Worm (Caenorhabditis elegans): ENCODE data around the gene idpc-1.

The idpc-1 gene

ce11 chrIII:11466420-11467188 is 39.6 kb downstream of the idpc-1 start:
- TF ChIP-seq blmp-1 (tag; optimal IDR thresholded peaks at IDR 0.05) (no peak), zip-8 (tag; optimal IDR thresholded peaks at IDR 0.05) (no peak), hlh-1 (tag; optimal IDR thresholded peaks at IDR 0.05) (peak; percentile 20), ceh-83 (GFP tag; optimal IDR thresholded peaks at IDR 0.05) (peak; percentile 54), sptf-1 (tag; optimal IDR thresholded peaks at IDR 0.05) (peak; percentile 52), unc-120 (tag; optimal IDR thresholded peaks at IDR 0.05; ENCODE audit: poor library complexity, severe bottlenecking) (peak; percentile 61)

DNA sequence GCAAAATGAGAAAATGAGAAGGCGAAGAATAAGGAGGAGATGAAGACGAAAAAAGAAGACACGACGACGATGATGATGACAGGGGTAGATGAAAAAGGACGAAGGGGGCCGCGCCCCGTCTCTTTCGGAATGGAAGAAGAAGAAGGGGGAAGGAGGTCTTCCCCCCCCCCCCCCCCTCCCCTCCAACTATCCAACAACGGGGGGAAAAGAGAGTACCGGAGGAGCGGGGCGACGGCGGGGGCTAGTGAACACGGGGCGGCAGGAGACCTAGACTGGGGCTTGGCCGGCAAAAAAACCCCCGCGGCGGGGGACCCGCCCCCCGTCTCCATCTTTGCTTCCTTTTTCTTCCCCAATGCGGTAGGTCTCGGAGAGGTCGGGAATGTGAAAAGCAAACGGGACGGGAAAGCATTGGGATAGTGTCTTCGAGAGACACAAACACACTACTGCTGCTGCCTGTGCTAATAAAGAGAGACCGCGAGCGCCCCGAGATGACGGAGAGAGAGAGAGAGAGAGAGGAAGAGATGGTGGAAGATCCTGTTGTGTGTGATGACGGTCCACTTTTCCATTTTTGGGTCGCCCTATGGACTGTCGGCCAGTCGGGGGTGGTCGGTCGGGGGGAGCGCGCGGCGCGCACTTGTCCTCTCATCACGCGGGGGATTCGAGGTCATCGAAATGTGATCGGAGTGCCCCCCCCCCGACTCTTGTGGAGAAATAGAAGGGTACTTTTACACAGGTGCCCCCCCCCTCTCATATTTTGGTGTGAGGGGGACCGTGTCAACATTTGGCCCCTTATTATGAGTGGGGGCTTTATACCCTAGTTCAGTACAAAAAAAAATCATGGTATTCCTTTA is 40.9 kb downstream of the idpc-1 start:
- no peak for TF ChIP-seq lsy-2 (tag; optimal IDR thresholded peaks at IDR 0.05)
- no peak for TF ChIP-seq hlh-1 (tag; optimal IDR thresholded peaks at IDR 0.05)
- TF ChIP-seq drap-1 (GFP tag; optimal IDR thresholded peaks at IDR 0.05), result no peak
- no peak for TF ChIP-seq unc-39 (tag; optimal IDR thresholded peaks at IDR 0.05)
- no peak for TF ChIP-seq lin-32 (GFP tag; optimal IDR thresholded peaks at IDR 0.05)
- TF ChIP-seq M03D4.4 (tag; optimal IDR thresholded peaks at IDR 0.05), result no peak
- peak; percentile 96 for TF ChIP-seq ham-2 (GFP tag; optimal IDR thresholded peaks at IDR 0.05)
- no peak for TF ChIP-seq mls-2 (tag; optimal IDR thresholded peaks at IDR 0.05)
- TF ChIP-seq sptf-1 (tag; optimal IDR thresholded peaks at IDR 0.05), result no peak
- TF ChIP-seq elt-1 (tag; optimal IDR thresholded peaks at IDR 0.05; ENCODE audit: borderline replicate concordance, insufficient read depth), result no peak
- TF ChIP-seq sem-2 (GFP tag; optimal IDR thresholded peaks at IDR 0.05), result no peak
- TF ChIP-seq unc-120 (tag; optimal IDR thresholded peaks at IDR 0.05; ENCODE audit: poor library complexity, severe bottlenecking), result peak; percentile 13
- TF ChIP-seq cnd-1 (tag; optimal IDR thresholded peaks at IDR 0.05), result peak; percentile 5
- TF ChIP-seq nhr-28 (tag; optimal IDR thresholded peaks at IDR 0.05), result no peak

DNA sequence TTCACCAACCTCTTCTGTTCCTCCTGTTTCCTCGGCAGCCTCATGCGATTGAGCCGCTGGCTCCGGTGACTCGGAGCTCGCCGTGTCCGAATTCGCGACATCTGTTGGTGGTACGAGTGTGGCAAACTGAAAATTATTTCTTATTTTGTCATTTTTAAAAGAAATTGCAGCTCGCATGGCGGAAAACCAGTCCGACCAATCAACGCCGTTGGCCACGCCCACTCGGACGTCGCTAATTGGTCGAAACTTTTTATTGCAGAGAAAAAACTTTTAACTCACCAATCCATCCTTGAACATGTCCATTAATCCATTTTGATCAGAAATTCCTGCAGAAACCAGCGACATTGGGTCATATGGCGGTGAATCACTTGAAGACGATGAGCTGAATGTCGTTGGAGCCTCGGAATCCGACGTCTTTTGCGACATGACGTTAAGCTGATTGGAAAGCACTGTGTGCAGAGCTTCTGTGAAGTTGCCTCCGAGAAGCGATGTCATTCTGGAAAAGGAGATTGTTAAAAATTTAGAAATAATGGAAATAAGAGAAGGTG is 43.4 kb downstream of the idpc-1 start, which contains the start of gene bed-2:
TSS of gene bed-2 (minus strand) at position 498 of the 548 bp plus-strand sequence.
- TF ChIP-seq M03D4.4 (tag; optimal IDR thresholded peaks at IDR 0.05), result no peak
- TF ChIP-seq nhr-237 (tag; optimal IDR thresholded peaks at IDR 0.05), result no peak
- TF ChIP-seq drap-1 (GFP tag; optimal IDR thresholded peaks at IDR 0.05), result no peak
- TF ChIP-seq sptf-1 (tag; optimal IDR thresholded peaks at IDR 0.05), result no peak

DNA sequence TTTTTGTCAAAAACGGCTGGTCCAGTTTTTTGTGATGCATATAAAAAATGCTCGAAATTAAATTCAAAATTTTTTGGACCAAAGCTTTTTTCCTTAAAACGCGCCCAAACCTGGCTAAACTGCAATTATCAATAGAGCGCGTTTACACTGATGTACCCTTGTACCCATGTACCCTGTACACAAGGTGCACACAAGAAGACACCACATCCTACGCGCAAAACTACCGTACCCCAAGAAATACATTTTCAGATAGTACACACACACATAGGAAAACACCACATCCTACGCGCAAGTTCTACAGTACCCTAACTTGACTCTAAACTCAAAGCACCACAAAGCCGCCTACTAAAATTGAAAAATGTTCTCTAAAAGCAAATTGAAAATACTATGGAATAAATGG is 44.3 kb downstream of the idpc-1 start:
- no peak for TF ChIP-seq unc-39 (tag; optimal IDR thresholded peaks at IDR 0.05)
- peak; percentile 28 for TF ChIP-seq lsy-2 (tag; optimal IDR thresholded peaks at IDR 0.05)
- no peak for TF ChIP-seq nhr-237 (tag; optimal IDR thresholded peaks at IDR 0.05)
- TF ChIP-seq pha-4 (tag; optimal IDR thresholded peaks at IDR 0.05), result no peak

DNA sequence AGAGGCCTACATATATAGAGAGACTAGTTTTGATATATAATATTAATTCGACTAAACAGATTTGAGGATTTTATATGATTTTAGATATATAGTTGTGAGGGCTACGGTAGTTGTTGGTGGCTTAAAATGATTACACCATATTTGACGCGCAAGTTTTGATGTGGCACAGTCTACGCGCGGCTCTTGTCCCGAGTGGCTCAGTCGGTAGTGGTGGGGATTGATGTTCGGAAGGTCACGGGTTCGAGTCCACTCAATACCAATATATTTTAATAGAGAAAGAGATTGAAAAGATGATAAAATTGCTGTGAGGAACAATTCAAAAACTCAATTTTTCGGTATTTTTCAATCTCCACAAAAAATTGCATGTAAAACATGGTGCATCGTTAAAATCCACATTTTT is 45.9 kb downstream of the idpc-1 start:
- TF ChIP-seq unc-120 (tag; optimal IDR thresholded peaks at IDR 0.05; ENCODE audit: poor library complexity, severe bottlenecking) (no peak), lin-13 (tag; optimal IDR thresholded peaks at IDR 0.05) (no peak), blmp-1 (tag; optimal IDR thresholded peaks at IDR 0.05) (no peak), bed-3 (GFP tag; optimal IDR thresholded peaks at IDR 0.05) (no peak)

- TF ChIP-seq mab-5 (tag; optimal IDR thresholded peaks at IDR 0.05) (no peak), elt-1 (tag; optimal IDR thresholded peaks at IDR 0.05; ENCODE audit: borderline replicate concordance, insufficient read depth) (no peak), ceh-83 (GFP tag; optimal IDR thresholded peaks at IDR 0.05) (no peak), mep-1 (tag; optimal IDR thresholded peaks at IDR 0.05) (no peak), zip-8 (tag; optimal IDR thresholded peaks at IDR 0.05) (no peak), unc-62 (GFP tag; optimal IDR thresholded peaks at IDR 0.05) (no peak), mls-2 (tag; optimal IDR thresholded peaks at IDR 0.05) (no peak), nhr-12 (tag; optimal IDR thresholded peaks at IDR 0.05) (no peak), bed-3 (GFP tag; optimal IDR thresholded peaks at IDR 0.05) (no peak)
Measured at ce11 chrIII:11474674-11475306, 47.8 kb downstream of the idpc-1 start.
